Worm (Caenorhabditis elegans) whole organism, L3 larva: ENCODE measurements around the gene srw-44.

Experiments used
- R02D3.7 ChIP-seq: fragments of 150-350 bp; optimal IDR thresholded peaks from 2 replicates; lab custom pipeline; 2014; ENCODE audit warnings: missing biosample characterization, missing genetic modification characterization
- ZK546.5 ChIP-seq: sonication (generic microtip); optimal IDR thresholded peaks from 2 replicates; lab custom pipeline; 2017; ENCODE audit warnings: missing biosample characterization, missing genetic modification characterization
- aly-2 ChIP-seq: fragments of 150-350 bp; optimal IDR thresholded peaks from 2 replicates; lab custom pipeline; 2014; ENCODE audit warnings: missing biosample characterization, missing genetic modification characterization
- ceh-16 ChIP-seq: sonication (generic microtip); optimal IDR thresholded peaks from 2 replicates; lab custom pipeline; 2017; ENCODE audit warnings: missing biosample characterization, missing genetic modification characterization
- ceh-82 ChIP-seq: fragments of 150-350 bp; optimal IDR thresholded peaks from 2 replicates; lab custom pipeline; 2014; ENCODE audit warnings: missing biosample characterization, missing genetic modification characterization
- daf-12 ChIP-seq: fragments of 150-350 bp; optimal IDR thresholded peaks from 2 replicates; lab custom pipeline; 2014; ENCODE audit warnings: missing biosample characterization, missing genetic modification reagents, missing genetic modification characterization
- egl-27 ChIP-seq: sonication (generic microtip); optimal IDR thresholded peaks from 4 replicates; lab custom pipeline; 2017; ENCODE audit warnings: missing biosample characterization, missing genetic modification reagents, missing genetic modification characterization
- elt-1 ChIP-seq: fragments of 150-350 bp; optimal IDR thresholded peaks from 2 replicates; lab custom pipeline; 2014; ENCODE audit warnings: missing biosample characterization, missing genetic modification characterization
- elt-2 ChIP-seq: sonication (generic microtip); optimal IDR thresholded peaks from 2 replicates; lab custom pipeline; 2016; ENCODE audit warnings: missing genetic modification reagents, mild to moderate bottlenecking, missing genetic modification characterization, missing compliant biosample characterization
- eor-1 ChIP-seq, 2 experiments: fragments of 150-350 bp; optimal IDR thresholded peaks; 2 replicates each; lab custom pipeline; 2014 to 2018; ENCODE audit warnings: missing biosample characterization in 2 of 2, missing genetic modification characterization in 2 of 2
- fkh-10 ChIP-seq: sonication (generic microtip); optimal IDR thresholded peaks from 2 replicates; lab custom pipeline; 2017; ENCODE audit warnings: missing biosample characterization, missing genetic modification reagents, missing genetic modification characterization
- fos-1 ChIP-seq: fragments of 150-350 bp; optimal IDR thresholded peaks from 2 replicates; lab custom pipeline; 2014; ENCODE audit warnings: missing biosample characterization, missing genetic modification characterization
- hmg-11 ChIP-seq: sonication (generic microtip); optimal IDR thresholded peaks from 2 replicates; lab custom pipeline; 2016; ENCODE audit warnings: missing genetic modification characterization, missing compliant biosample characterization
- lin-15B ChIP-seq: fragments of 150-350 bp; optimal IDR thresholded peaks from 2 replicates; lab custom pipeline; 2014; ENCODE audit warnings: missing biosample characterization, missing genetic modification characterization
- lin-39 ChIP-seq: fragments of 150-350 bp; optimal IDR thresholded peaks from 2 replicates; lab custom pipeline; 2018; ENCODE audit warnings: missing biosample characterization, missing genetic modification reagents, missing genetic modification characterization
- lsy-12 ChIP-seq: sonication (generic microtip); optimal IDR thresholded peaks from 2 replicates; lab custom pipeline; 2016; ENCODE audit warnings: mild to moderate bottlenecking, missing genetic modification characterization, missing compliant biosample characterization
- mdl-1 ChIP-seq: fragments of 150-350 bp; optimal IDR thresholded peaks from 2 replicates; lab custom pipeline; 2014; ENCODE audit warnings: missing biosample characterization, missing genetic modification characterization
- mml-1 ChIP-seq: fragments of 150-350 bp; sonication (generic microtip); optimal IDR thresholded peaks from 3 replicates; lab custom pipeline; 2014; ENCODE audit warnings: missing biosample characterization, missing genetic modification characterization
- nfya-1 ChIP-seq: sonication (generic microtip); optimal IDR thresholded peaks from 2 replicates; lab custom pipeline; 2017; ENCODE audit warnings: missing genetic modification characterization, mild to moderate bottlenecking, missing compliant biosample characterization, antibody characterized with exemption, moderate library complexity; ENCODE audit not compliant: insufficient read depth
- nhr-11 ChIP-seq: fragments of 150-350 bp; optimal IDR thresholded peaks from 2 replicates; lab custom pipeline; 2014; ENCODE audit warnings: missing biosample characterization, missing genetic modification characterization
- nhr-12 ChIP-seq: fragments of 150-350 bp; optimal IDR thresholded peaks from 2 replicates; lab custom pipeline; 2014; ENCODE audit warnings: missing biosample characterization, missing genetic modification characterization
- nhr-23 ChIP-seq: fragments of 150-350 bp; optimal IDR thresholded peaks from 2 replicates; lab custom pipeline; 2014; ENCODE audit warnings: missing biosample characterization, missing genetic modification reagents, missing genetic modification characterization
- nhr-25 ChIP-seq: sonication (generic microtip); optimal IDR thresholded peaks from 2 replicates; lab custom pipeline; 2017; ENCODE audit warnings: missing biosample characterization, missing genetic modification characterization
- nhr-43 ChIP-seq: sonication (generic microtip); optimal IDR thresholded peaks from 2 replicates; lab custom pipeline; 2016; ENCODE audit warnings: mild to moderate bottlenecking, missing genetic modification characterization, missing compliant biosample characterization; ENCODE audit not compliant: poor library complexity, severe bottlenecking
- nhr-67 ChIP-seq: fragments of 150-350 bp; optimal IDR thresholded peaks from 2 replicates; lab custom pipeline; 2014; ENCODE audit warnings: missing biosample characterization, missing genetic modification characterization
- nhr-76 ChIP-seq: fragments of 150-350 bp; sonication (generic microtip); optimal IDR thresholded peaks from 5 replicates; lab custom pipeline; 2014; ENCODE audit warnings: missing biosample characterization, missing genetic modification characterization
- pha-4 ChIP-seq: fragments of 150-350 bp; optimal IDR thresholded peaks from 2 replicates; lab custom pipeline; 2014; ENCODE audit warnings: missing biosample characterization, missing genetic modification reagents, missing genetic modification characterization
- pqm-1 ChIP-seq: fragments of 150-350 bp; optimal IDR thresholded peaks from 2 replicates; lab custom pipeline; 2017; ENCODE audit warnings: missing biosample characterization, missing genetic modification characterization, inconsistent platforms
- sea-2 ChIP-seq: fragments of 150-350 bp; sonication (generic microtip); optimal IDR thresholded peaks from 4 replicates; lab custom pipeline; 2014; ENCODE audit warnings: missing biosample characterization, missing genetic modification reagents, missing genetic modification characterization
- skn-1 ChIP-seq: fragments of 150-350 bp; optimal IDR thresholded peaks from 2 replicates; lab custom pipeline; 2014; ENCODE audit warnings: missing biosample characterization, missing genetic modification characterization
- snpc-4 ChIP-seq: fragments of 150-350 bp; optimal IDR thresholded peaks from 2 replicates; lab custom pipeline; 2014; ENCODE audit warnings: missing biosample characterization, missing genetic modification characterization
- tbx-2 ChIP-seq: sonication (generic microtip); optimal IDR thresholded peaks from 2 replicates; lab custom pipeline; 2016; ENCODE audit warnings: mild to moderate bottlenecking, missing genetic modification characterization, missing compliant biosample characterization
- unc-62 ChIP-seq: fragments of 150-350 bp; sonication (generic microtip); optimal IDR thresholded peaks from 4 replicates; lab custom pipeline; 2014; ENCODE audit warnings: missing biosample characterization, missing genetic modification reagents, missing genetic modification characterization
- zag-1 ChIP-seq: fragments of 150-350 bp; optimal IDR thresholded peaks from 2 replicates; lab custom pipeline; 2014; ENCODE audit warnings: missing biosample characterization, missing genetic modification characterization

Gene srw-44

ce11 chrV:16685725-16686124 is 5.6 kb downstream of the srw-44 start, which contains the start of gene srw-43:
TSS of gene srw-43 (plus strand) at chrV:16686025.
- TF ChIP-seq nhr-76 (tag; lab: Kevin White, UChicago) (no peak), elt-2 (tag; lab: Kevin White, UChicago) (no peak), egl-27 (tag; lab: Kevin White, UChicago) (no peak), eor-1 (tag; optimal IDR thresholded peaks at IDR 0.05; lab: Kevin White, UChicago) (no peak), ceh-82 (tag; lab: Kevin White, UChicago) (no peak), nhr-23 (no peak), fkh-10 (GFP tag; lab: Kevin White, UChicago) (no peak), nhr-43 (tag; lab: Kevin White, UChicago) (no peak), nhr-12 (tag; lab: Kevin White, UChicago) (no peak), hmg-11 (no peak), R02D3.7 (tag; lab: Kevin White, UChicago) (no peak), mml-1 (no peak), daf-12 (tag; lab: Kevin White, UChicago) (no peak), lsy-12 (no peak)

DNA sequence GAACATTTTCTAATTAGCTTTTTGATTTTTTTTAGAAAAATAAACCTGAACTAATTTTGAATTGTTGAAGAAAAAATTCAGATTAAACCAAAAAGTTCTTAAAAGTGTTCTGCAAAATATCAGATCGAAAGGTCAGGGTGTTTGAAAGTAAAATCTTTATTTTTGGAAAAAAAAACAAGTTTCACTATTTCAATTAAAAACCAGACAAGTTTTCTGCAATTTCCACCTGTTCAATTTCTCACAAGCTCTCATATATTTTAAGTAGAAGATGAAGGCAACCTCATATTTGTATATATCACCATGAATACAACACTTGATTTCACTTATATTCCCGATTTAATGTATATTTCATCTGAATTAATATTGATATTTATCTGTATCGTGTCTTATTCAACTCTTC is 7.1 kb downstream of the srw-44 start, which contains the start of gene srz-102:
Gene srz-102, plus strand, starts transcription at position 301 of the 400 bp plus-strand sequence.
- TF ChIP-seq lsy-12 (no peak), fos-1 (tag; lab: Kevin White, UChicago) (no peak), tbx-2 (tag; lab: Kevin White, UChicago) (no peak), nhr-43 (tag; lab: Kevin White, UChicago) (no peak), lin-39 (tag; lab: Kevin White, UChicago) (no peak), skn-1 (tag; lab: Kevin White, UChicago) (no peak), ZK546.5 (tag; lab: Kevin White, UChicago) (no peak), elt-2 (tag; lab: Kevin White, UChicago) (no peak), mdl-1 (tag; lab: Kevin White, UChicago) (no peak), nfya-1 (tag; lab: Kevin White, UChicago) (no peak), nhr-23 (no peak), lin-15B (tag; lab: Kevin White, UChicago) (no peak), ceh-16 (tag; lab: Kevin White, UChicago) (no peak), nhr-67 (tag; lab: Kevin White, UChicago) (no peak), nhr-25 (tag; lab: Kevin White, UChicago) (no peak), eor-1 (tag; optimal IDR thresholded peaks at IDR 0.05; lab: Kevin White, UChicago) (no peak), aly-2 (tag; lab: Kevin White, UChicago) (no peak)

DNA sequence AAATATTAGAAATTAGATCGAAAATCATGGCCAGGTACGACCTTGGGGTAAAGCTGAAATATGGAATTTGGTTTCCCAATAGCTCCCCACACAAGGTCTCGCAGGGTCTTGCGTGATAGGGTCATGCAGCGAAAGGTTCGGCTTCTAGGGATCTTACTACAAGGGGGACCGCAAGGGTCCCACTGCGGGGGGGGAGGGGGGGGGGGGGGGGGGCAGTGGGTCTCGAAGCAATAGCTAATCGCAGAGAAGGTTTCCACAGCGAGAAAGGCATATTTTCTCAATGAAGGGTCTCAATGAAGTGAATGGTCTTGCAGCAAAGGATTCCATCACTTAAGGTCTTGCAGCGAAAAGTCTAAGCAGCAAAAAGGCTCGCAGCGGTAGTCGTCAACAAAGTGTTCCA is 12.9 kb downstream of the srw-44 start:
- no peak for TF ChIP-seq tbx-2 (tag; lab: Kevin White, UChicago)
- no peak for TF ChIP-seq zag-1
- no peak for TF ChIP-seq nhr-76 (tag; lab: Kevin White, UChicago)
- no peak for TF ChIP-seq egl-27 (tag; lab: Kevin White, UChicago)
- no peak for TF ChIP-seq nhr-23
- no peak for TF ChIP-seq lin-15B (tag; lab: Kevin White, UChicago)
- no peak for TF ChIP-seq fkh-10 (GFP tag; lab: Kevin White, UChicago)

DNA sequence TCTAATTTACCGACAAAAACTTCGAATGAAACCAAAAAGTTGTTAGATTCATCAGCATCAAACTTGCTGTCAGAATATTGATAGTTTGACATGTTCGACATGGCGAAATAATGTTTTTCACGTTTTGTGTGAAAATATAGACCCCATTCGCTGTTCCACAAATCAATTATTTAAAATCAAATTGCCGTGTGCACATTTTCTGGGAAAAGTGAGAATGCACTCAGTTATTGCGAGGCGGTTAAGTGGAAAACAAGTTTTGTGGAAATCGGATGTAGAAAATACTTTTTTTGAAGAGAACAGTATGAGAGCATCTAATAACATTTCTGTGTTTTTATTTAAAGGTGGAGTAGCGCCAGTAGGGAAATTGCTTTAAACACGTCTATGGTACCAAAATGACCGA is 13.7 kb downstream of the srw-44 start, which contains the start of gene srw-42:
Gene srw-42, minus strand, starts transcription at position 101 of the 400 bp plus-strand sequence.
- TF ChIP-seq nhr-76 (tag; lab: Kevin White, UChicago) (no peak), mdl-1 (tag; lab: Kevin White, UChicago) (no peak), eor-1 (tag; optimal IDR thresholded peaks at IDR 0.05; lab: Kevin White, UChicago) (no peak), ZK546.5 (tag; lab: Kevin White, UChicago) (no peak), nfya-1 (tag; lab: Kevin White, UChicago) (no peak), ceh-16 (tag; lab: Kevin White, UChicago) (no peak), sea-2 (GFP tag; lab: Kevin White, UChicago) (no peak), snpc-4 (tag; lab: Kevin White, UChicago) (no peak), lin-15B (tag; lab: Kevin White, UChicago) (no peak), nhr-23 (no peak), pha-4 (tag; lab: Kevin White, UChicago) (no peak), pqm-1 (no peak), elt-1 (tag; lab: Kevin White, UChicago) (no peak), fkh-10 (GFP tag; lab: Kevin White, UChicago) (no peak), unc-62 (GFP tag; lab: Kevin White, UChicago) (no peak), tbx-2 (tag; lab: Kevin White, UChicago) (no peak), daf-12 (tag; lab: Kevin White, UChicago) (no peak), nhr-11 (tag; lab: Kevin White, UChicago) (no peak), nhr-12 (tag; lab: Kevin White, UChicago) (no peak)
